Worm (Caenorhabditis elegans) whole organism, L1 larva: Measurements from ENCODE around the gene fbxb-71.

Source experiments
- C34B4.2 ChIP-seq: sonication (generic microtip); optimal IDR thresholded peaks from 2 replicates; lab custom pipeline; 2017; ENCODE audit warnings: mild to moderate bottlenecking, missing genetic modification characterization, missing compliant biosample characterization
- blmp-1 ChIP-seq: fragments of 150-350 bp; optimal IDR thresholded peaks from 2 replicates; lab custom pipeline; 2014; ENCODE audit warnings: missing biosample characterization, missing genetic modification characterization
- ceh-63 ChIP-seq: fragments of 200-800 bp; sonication (Bioruptor generic); optimal IDR thresholded peaks from 2 replicates; lab custom pipeline; 2018; ENCODE audit warnings: mild to moderate bottlenecking, missing genetic modification characterization, missing compliant biosample characterization
- ceh-8 ChIP-seq: fragments of 200-800 bp; sonication (Bioruptor generic); optimal IDR thresholded peaks from 2 replicates; lab custom pipeline; 2018; ENCODE audit warnings: mild to moderate bottlenecking, missing genetic modification characterization, moderate library complexity, missing compliant biosample characterization
- ceh-90 ChIP-seq: sonication (generic microtip); optimal IDR thresholded peaks from 2 replicates; lab custom pipeline; 2016; ENCODE audit warnings: missing genetic modification characterization, missing compliant biosample characterization
- dpl-1 ChIP-seq, 3 experiments: fragments of 150-350 bp in 2 of 3; sonication (generic microtip) in 1 of 3; optimal IDR thresholded peaks; 2 replicates each; lab custom pipeline; 2014 to 2017; ENCODE audit warnings: missing biosample characterization in 3 of 3, missing genetic modification characterization in 3 of 3, missing genetic modification reagents in 3 of 3
- dsc-1 ChIP-seq: sonication (generic microtip); optimal IDR thresholded peaks from 2 replicates; lab custom pipeline; 2016; ENCODE audit warnings: mild to moderate bottlenecking, missing genetic modification characterization, missing compliant biosample characterization
- efl-1 ChIP-seq, 4 experiments: fragments of 150-350 bp; optimal IDR thresholded peaks in 3 of 4; peaks in 1 of 4; 1 replicate in 1 of 4; 2 replicates in 3 of 4; lab custom pipeline; 2014; ENCODE audit warnings: missing biosample characterization in 2 of 4, missing genetic modification characterization in 2 of 4, missing genetic modification reagents in 2 of 4
- egl-27 ChIP-seq, 2 experiments: fragments of 150-350 bp in 1 of 2; sonication (generic microtip); optimal IDR thresholded peaks; 3 replicates each; lab custom pipeline; 2017 to 2018; ENCODE audit warnings: missing biosample characterization in 2 of 2, missing genetic modification characterization in 2 of 2, missing genetic modification reagents in 2 of 2
- elt-2 ChIP-seq: sonication (generic microtip); optimal IDR thresholded peaks from 2 replicates; lab custom pipeline; 2016; ENCODE audit warnings: missing genetic modification characterization, mild to moderate bottlenecking, inconsistent platforms, missing compliant biosample characterization, missing genetic modification reagents
- elt-3 ChIP-seq, 6 experiments: fragments of 150-350 bp in 1 of 6; sonication (generic microtip); optimal IDR thresholded peaks; 2 replicates each; lab custom pipeline; 2017 to 2018; ENCODE audit warnings: missing biosample characterization in 6 of 6, missing genetic modification characterization in 6 of 6, inconsistent platforms in 1 of 6
- ets-5 ChIP-seq: fragments of 200-800 bp; sonication (Bioruptor generic); IDR thresholded peaks from 2 replicates; pipeline ENCODE4 v1.3.6; 2022; ENCODE audit warnings: missing genetic modification characterization, missing compliant biosample characterization
- fkh-4 ChIP-seq: sonication (generic microtip); optimal IDR thresholded peaks from 2 replicates; lab custom pipeline; 2016; ENCODE audit warnings: missing compliant biosample characterization, missing genetic modification characterization, borderline replicate concordance
- grh-1 ChIP-seq: fragments of 200-800 bp; sonication (Bioruptor generic); IDR thresholded peaks from 2 replicates; pipeline ENCODE4 v1.3.6; 2022; ENCODE audit warnings: missing genetic modification reagents, missing genetic modification characterization, missing compliant biosample characterization
- irx-1 ChIP-seq: sonication (generic microtip); optimal IDR thresholded peaks from 2 replicates; lab custom pipeline; 2016; ENCODE audit warnings: missing genetic modification characterization, missing compliant biosample characterization
- lin-14 ChIP-seq: fragments of 200-800 bp; sonication (Bioruptor generic); optimal IDR thresholded peaks from 2 replicates; lab custom pipeline; 2018; ENCODE audit warnings: mild to moderate bottlenecking, missing genetic modification characterization, moderate library complexity, missing compliant biosample characterization
- lin-35 ChIP-seq, 2 experiments: fragments of 150-350 bp; optimal IDR thresholded peaks; 2 replicates each; lab custom pipeline; 2014; ENCODE audit warnings: missing biosample characterization in 2 of 2, missing genetic modification characterization in 2 of 2, missing genetic modification reagents in 2 of 2
- lir-3 ChIP-seq: sonication (generic microtip); optimal IDR thresholded peaks from 2 replicates; lab custom pipeline; 2016; ENCODE audit warnings: mild to moderate bottlenecking, missing genetic modification characterization, moderate library complexity, missing compliant biosample characterization; ENCODE audit not compliant: poor library complexity
- mep-1 ChIP-seq: fragments of 150-350 bp; optimal IDR thresholded peaks from 2 replicates; lab custom pipeline; 2014; ENCODE audit warnings: missing biosample characterization, missing genetic modification characterization
- nhr-11 ChIP-seq: fragments of 150-350 bp; optimal IDR thresholded peaks from 2 replicates; lab custom pipeline; 2014; ENCODE audit warnings: missing biosample characterization, missing genetic modification characterization
- nhr-12 ChIP-seq: sonication (generic microtip); optimal IDR thresholded peaks from 2 replicates; lab custom pipeline; 2017; ENCODE audit warnings: missing biosample characterization, missing genetic modification characterization
- nhr-84 ChIP-seq: sonication (generic microtip); optimal IDR thresholded peaks from 2 replicates; lab custom pipeline; 2017; ENCODE audit warnings: missing biosample characterization, missing genetic modification characterization
- pag-3 ChIP-seq: sonication (generic microtip); optimal IDR thresholded peaks from 2 replicates; lab custom pipeline; 2017; ENCODE audit warnings: missing genetic modification characterization, mild to moderate bottlenecking, missing compliant biosample characterization, antibody characterized with exemption, borderline replicate concordance; ENCODE audit not compliant: insufficient read depth
- snu-23 ChIP-seq: sonication (generic microtip); optimal IDR thresholded peaks from 2 replicates; lab custom pipeline; 2016; ENCODE audit warnings: missing genetic modification characterization, missing compliant biosample characterization
- sup-37 ChIP-seq: fragments of 200-800 bp; sonication (Bioruptor generic); optimal IDR thresholded peaks from 2 replicates; lab custom pipeline; 2018; ENCODE audit warnings: mild to moderate bottlenecking, missing genetic modification characterization, missing compliant biosample characterization
- unc-62 ChIP-seq: fragments of 150-350 bp; optimal IDR thresholded peaks from 2 replicates; lab custom pipeline; 2014; ENCODE audit warnings: missing biosample characterization, missing genetic modification reagents, missing genetic modification characterization
- vab-15 ChIP-seq: sonication (generic microtip); optimal IDR thresholded peaks from 2 replicates; lab custom pipeline; 2017; ENCODE audit warnings: missing genotype, mild to moderate bottlenecking, missing genetic modification characterization, missing compliant biosample characterization
- ztf-11 ChIP-seq, 2 experiments: sonication (generic microtip); optimal IDR thresholded peaks; 2 replicates each; lab custom pipeline; 2016 to 2017; ENCODE audit warnings: missing genetic modification characterization in 2 of 2, missing biosample characterization in 1 of 2, missing compliant biosample characterization in 1 of 2

The fbxb-71 gene

ce11 chrX:3262600-3262999 is at the start of gene fbxb-71:
fbxb-71 (plus strand) TSS chrX:3262900.
- TF ChIP-seq fkh-4: no peak
- no peak for TF ChIP-seq nhr-12 (tag; lab: Kevin White, UChicago)
- no peak for TF ChIP-seq lir-3 (tag; lab: Kevin White, UChicago)
- TF ChIP-seq pag-3 (tag; lab: Kevin White, UChicago): no peak
- no peak for TF ChIP-seq dpl-1 (GFP tag; optimal IDR thresholded peaks at IDR 0.05; lab: Kevin White, UChicago)
- TF ChIP-seq nhr-11: no peak
- no peak for TF ChIP-seq ceh-8 (GFP tag; lab: Kevin White, UChicago)
- no peak for TF ChIP-seq ceh-90 (tag; lab: Kevin White, UChicago)
- TF ChIP-seq ets-5 (GFP tag; lab: Robert Waterston, UW): no peak
- TF ChIP-seq grh-1 (GFP tag; lab: Robert Waterston, UW): no peak
- TF ChIP-seq egl-27 (tag; optimal IDR thresholded peaks at IDR 0.05; lab: Kevin White, UChicago): no peak
- TF ChIP-seq ceh-63 (GFP tag; lab: Kevin White, UChicago): no peak
- TF ChIP-seq C34B4.2: no peak
- TF ChIP-seq irx-1 (tag; lab: Kevin White, UChicago): no peak

- no peak for TF ChIP-seq elt-2 (tag; lab: Kevin White, UChicago)
- peak; percentile 24 for TF ChIP-seq dsc-1
- TF ChIP-seq nhr-11: no peak
- TF ChIP-seq lin-35 (GFP tag; optimal IDR thresholded peaks at IDR 0.05; lab: Kevin White, UChicago): no peak
- TF ChIP-seq, all 84 proteins: peak for 1
These were observed 46.0 kb upstream of the fbxb-71 start for ce11 chrX:3216698-3217097.

- TF ChIP-seq unc-62 (GFP tag; lab: Kevin White, UChicago): no peak
- peak; percentile 60 for TF ChIP-seq pag-3 (tag; lab: Kevin White, UChicago)
- TF ChIP-seq mep-1 (tag; lab: Kevin White, UChicago): no peak
- peak; percentile 24 for TF ChIP-seq lin-14 (GFP tag; lab: Kevin White, UChicago)
- peak; percentile 83 for TF ChIP-seq blmp-1
- TF ChIP-seq nhr-12 (tag; lab: Kevin White, UChicago): no peak
- peak; percentile 61 for TF ChIP-seq elt-2 (tag; lab: Kevin White, UChicago)
- TF ChIP-seq efl-1 (optimal IDR thresholded peaks at IDR 0.05; lab: Kevin White, UChicago): no peak
- TF ChIP-seq efl-1 (GFP tag; optimal IDR thresholded peaks at IDR 0.05 in 1 of 2; lab: Kevin White, UChicago): peak in 1 of 2 experiments; percentile 69
- TF ChIP-seq vab-15 (tag; lab: Kevin White, UChicago): no peak
- peak in 3 of 6 experiments; percentile 21 to 39 (median 23) for TF ChIP-seq elt-3 (tag; optimal IDR thresholded peaks at IDR 0.05; lab: Kevin White, UChicago)
- TF ChIP-seq snu-23 (GFP tag; lab: Kevin White, UChicago): peak; percentile 7
These were observed 44.5 kb upstream of the fbxb-71 start for ce11 chrX:3218040-3218795.

ce11 chrX:3220267-3220666 is 42.4 kb upstream of the fbxb-71 start, which contains the start of gene rgl-1:
rgl-1 (minus strand) TSS chrX:3220367.
- TF ChIP-seq ztf-11 (tag; optimal IDR thresholded peaks at IDR 0.05; lab: Kevin White, UChicago) (no peak), sup-37 (GFP tag; lab: Kevin White, UChicago) (no peak), nhr-84 (tag; lab: Kevin White, UChicago) (no peak)

ce11 chrX:3223135-3223534 is 39.6 kb upstream of the fbxb-71 start:
- TF ChIP-seq mep-1 (tag; lab: Kevin White, UChicago) (peak; percentile 23), sup-37 (GFP tag; lab: Kevin White, UChicago) (no peak), lin-14 (GFP tag; lab: Kevin White, UChicago) (peak; percentile 20)
- TF ChIP-seq, all 84 proteins: peak for 2
